Worm (Caenorhabditis elegans): ENCODE data around the gene mkk-4.

The mkk-4 gene

DNA sequence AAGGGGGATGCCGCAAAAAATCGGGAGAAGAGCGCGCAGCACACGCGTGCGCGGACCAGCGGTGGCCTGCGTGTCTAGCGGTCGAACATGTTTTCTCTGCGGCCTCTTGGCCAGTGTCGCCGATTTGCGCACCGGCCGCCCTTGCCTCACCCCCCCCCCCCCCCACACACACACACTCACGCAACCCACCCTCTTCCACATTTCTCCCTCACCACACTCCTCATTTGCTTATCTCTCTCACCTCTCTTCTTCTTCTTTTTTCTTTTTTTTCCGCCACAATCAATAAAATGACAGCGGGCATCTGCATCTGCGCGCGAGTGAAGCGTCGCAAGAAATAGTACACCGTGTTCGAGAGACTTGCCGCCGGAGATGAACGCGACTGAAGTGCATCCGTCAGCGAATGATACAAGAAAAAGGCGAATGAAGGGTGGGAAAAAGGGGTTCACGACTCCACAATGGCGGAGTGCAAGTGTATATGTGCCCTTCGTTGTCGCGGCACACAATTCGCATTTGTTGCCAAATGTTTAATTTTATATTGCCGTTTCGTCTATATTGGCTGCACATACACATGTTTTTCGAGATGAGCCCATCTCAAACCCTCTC lies 28.0 kb upstream of the mkk-4 start (continued):
- peak; percentile 53 for TF ChIP-seq unc-86 (tag; optimal IDR thresholded peaks at IDR 0.05)
- peak; percentile 62 for TF ChIP-seq T23F11.4 (GFP tag; optimal IDR thresholded peaks at IDR 0.05)
- no peak for TF ChIP-seq rnt-1 (tag; optimal IDR thresholded peaks at IDR 0.05)
- no peak for TF ChIP-seq C08G9.2 (tag; optimal IDR thresholded peaks at IDR 0.05)
- TF ChIP-seq hlh-30 (tag; optimal IDR thresholded peaks at IDR 0.05; ENCODE audit: insufficient read depth), result peak; percentile 54
- peak; percentile 71 for TF ChIP-seq elt-2 (tag; optimal IDR thresholded peaks at IDR 0.05)
- TF ChIP-seq madf-2 (tag; optimal IDR thresholded peaks at IDR 0.05), result peak; percentile 100
- TF ChIP-seq pat-9 (tag; optimal IDR thresholded peaks at IDR 0.05), result peak; percentile 11

DNA sequence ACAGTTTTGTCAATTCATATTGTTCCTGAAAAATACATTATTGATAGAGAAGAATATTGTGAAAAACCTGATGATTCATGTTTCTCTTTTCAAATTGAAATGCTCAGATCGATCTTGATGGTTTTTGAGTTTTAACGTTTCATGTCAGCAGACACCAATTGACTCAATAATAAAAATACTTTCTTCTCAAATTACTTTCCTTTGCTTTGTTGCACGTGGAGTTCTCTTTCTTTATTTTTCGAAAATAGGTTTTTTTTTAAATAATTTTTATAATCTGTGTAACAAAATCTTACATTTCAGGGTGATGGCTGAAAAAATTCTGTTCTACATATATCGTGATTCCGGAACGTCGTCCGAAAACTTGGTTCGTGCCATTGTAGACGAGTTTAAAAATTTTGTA lies 27.0 kb upstream of the mkk-4 start, which contains the start of gene F19C6.2:
Gene F19C6.2 (plus strand): TSS at position 301 of the 400 bp plus-strand sequence.
- no peak for TF ChIP-seq ceh-24 (tag; optimal IDR thresholded peaks at IDR 0.05)
- TF ChIP-seq npax-4 (tag; optimal IDR thresholded peaks at IDR 0.05), result no peak
- no peak for TF ChIP-seq hlh-30 (tag; optimal IDR thresholded peaks at IDR 0.05; ENCODE audit: insufficient read depth)
- TF ChIP-seq tbx-7 (tag; optimal IDR thresholded peaks at IDR 0.05), result no peak
- TF ChIP-seq lin-11 (tag; optimal IDR thresholded peaks at IDR 0.05), result no peak
- TF ChIP-seq dmd-4 (tag; optimal IDR thresholded peaks at IDR 0.05; ENCODE audit: borderline replicate concordance), result no peak
- TF ChIP-seq ttx-3 (tag; optimal IDR thresholded peaks at IDR 0.05), result no peak
- no peak for TF ChIP-seq pha-4 (tag; optimal IDR thresholded peaks at IDR 0.05)

DNA sequence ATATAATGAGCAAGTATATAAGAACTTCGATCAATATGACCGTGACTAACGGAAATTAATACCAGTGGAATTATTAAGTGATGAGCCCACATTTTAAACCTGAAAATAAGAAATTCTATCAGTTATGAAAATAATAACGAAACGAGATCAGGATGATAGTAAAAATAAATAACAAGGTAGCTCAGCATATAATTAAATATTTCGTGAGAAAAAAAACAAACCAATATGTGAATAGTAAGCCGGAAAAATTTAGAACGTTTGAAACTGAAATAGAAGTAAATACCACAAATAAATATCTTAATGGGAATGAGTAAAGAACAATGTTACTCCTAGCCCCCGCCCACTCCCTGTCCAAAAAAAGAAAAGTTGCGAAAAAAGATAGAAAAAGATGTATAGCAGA lies 19.0 kb upstream of the mkk-4 start, which contains the start of gene F19C6.3:
Gene F19C6.3 (minus strand): TSS at position 101 of the 400 bp plus-strand sequence.
- no peak for TF ChIP-seq elt-4 (tag; optimal IDR thresholded peaks at IDR 0.05)
- TF ChIP-seq ceh-45 (GFP tag; IDR thresholded peaks at IDR 0.05), result no peak
- no peak for TF ChIP-seq pros-1 (tag; optimal IDR thresholded peaks at IDR 0.05)
- no peak for TF ChIP-seq ttx-3 (tag; optimal IDR thresholded peaks at IDR 0.05)
- no peak for TF ChIP-seq unc-42 (tag; optimal IDR thresholded peaks at IDR 0.05)
- no peak for TF ChIP-seq ceh-2 (tag; optimal IDR thresholded peaks at IDR 0.05)
- no peak for TF ChIP-seq T23F11.4 (GFP tag; optimal IDR thresholded peaks at IDR 0.05)
- TF ChIP-seq ets-4 (tag; optimal IDR thresholded peaks at IDR 0.05), result no peak
- no peak for TF ChIP-seq tbx-7 (tag; optimal IDR thresholded peaks at IDR 0.05)
- TF ChIP-seq ama-1 (optimal IDR thresholded peaks at IDR 0.05), result no peak
- no peak for TF ChIP-seq K09A11.1 (tag; optimal IDR thresholded peaks at IDR 0.05; ENCODE audit: insufficient read depth)
- no peak for TF ChIP-seq nhr-232 (tag; optimal IDR thresholded peaks at IDR 0.05)
- no peak for TF ChIP-seq unc-3 (GFP tag; conservative IDR thresholded peaks at IDR 0.05)
- no peak for TF ChIP-seq unc-3 (tag; optimal IDR thresholded peaks at IDR 0.05)
- no peak for TF ChIP-seq ceh-19 (GFP tag; optimal IDR thresholded peaks at IDR 0.05)
- no peak for TF ChIP-seq ceh-30 (tag; optimal IDR thresholded peaks at IDR 0.05)
- no peak for TF ChIP-seq ref-2 (tag; optimal IDR thresholded peaks at IDR 0.05)
- TF ChIP-seq lin-11 (tag; optimal IDR thresholded peaks at IDR 0.05), result no peak
- no peak for TF ChIP-seq fkh-6 (tag; optimal IDR thresholded peaks at IDR 0.05)
- TF ChIP-seq dmd-4 (tag; optimal IDR thresholded peaks at IDR 0.05; ENCODE audit: borderline replicate concordance), result no peak

DNA sequence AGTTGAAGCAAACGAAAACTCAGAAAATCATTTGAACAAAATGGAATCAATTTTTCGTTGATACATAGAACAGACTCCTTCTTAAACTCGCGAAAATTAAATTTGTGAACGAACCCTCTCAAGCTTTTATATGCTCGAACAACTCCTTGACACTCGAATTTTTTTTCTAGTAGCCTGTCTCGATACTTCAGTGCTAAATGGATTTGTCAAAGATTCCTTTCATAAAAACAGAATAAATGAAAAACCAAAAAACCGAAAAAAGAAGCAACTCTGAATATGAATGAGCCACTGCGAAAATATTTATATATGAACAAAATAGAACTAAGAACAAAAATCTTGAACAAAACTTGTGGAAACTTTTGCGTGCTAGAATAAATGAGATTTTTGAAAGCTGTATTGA lies 17.7 kb upstream of the mkk-4 start:
- no peak for TF ChIP-seq sox-4 (tag; optimal IDR thresholded peaks at IDR 0.05)
- no peak for TF ChIP-seq unc-42 (tag; optimal IDR thresholded peaks at IDR 0.05)
- no peak for TF ChIP-seq tbx-7 (tag; optimal IDR thresholded peaks at IDR 0.05)
- TF ChIP-seq lim-6 (tag; optimal IDR thresholded peaks at IDR 0.05), result no peak
- TF ChIP-seq dmd-4 (tag; optimal IDR thresholded peaks at IDR 0.05; ENCODE audit: borderline replicate concordance), result no peak
- TF ChIP-seq ceh-22 (tag; optimal IDR thresholded peaks at IDR 0.05), result no peak
- TF ChIP-seq fkh-10 (GFP tag; optimal IDR thresholded peaks at IDR 0.05), result no peak
- no peak for TF ChIP-seq sox-2 (GFP tag; IDR thresholded peaks at IDR 0.05)
- no peak for TF ChIP-seq hlh-13 (GFP tag; optimal IDR thresholded peaks at IDR 0.05)
- TF ChIP-seq ceh-18 (tag; optimal IDR thresholded peaks at IDR 0.05), result no peak
- no peak for TF ChIP-seq F13H6.1 (tag; optimal IDR thresholded peaks at IDR 0.05)
- no peak for TF ChIP-seq ceh-24 (tag; optimal IDR thresholded peaks at IDR 0.05)
- no peak for TF ChIP-seq ceh-14 (tag; optimal IDR thresholded peaks at IDR 0.05)
- no peak for TF ChIP-seq nhr-232 (tag; optimal IDR thresholded peaks at IDR 0.05)
- no peak for TF ChIP-seq unc-3 (GFP tag; conservative IDR thresholded peaks at IDR 0.05)
- TF ChIP-seq unc-3 (tag; optimal IDR thresholded peaks at IDR 0.05), result no peak
- no peak for TF ChIP-seq eyg-1 (tag; optimal IDR thresholded peaks at IDR 0.05)
- no peak for TF ChIP-seq zip-5 (tag; optimal IDR thresholded peaks at IDR 0.05)

All from whole organism, late embryonic.